Worm (Caenorhabditis elegans): ENCODE measurements around the gene C01G6.9.

The C01G6.9 gene

ce11 chrII:9343955-9344354, 48.3 kb upstream of the C01G6.9 start (continued):
- TF ChIP-seq unc-62 (GFP tag; optimal IDR thresholded peaks at IDR 0.05) = no peak
- no peak for TF ChIP-seq skn-1 (tag; optimal IDR thresholded peaks at IDR 0.05)
- TF ChIP-seq nhr-76 (tag; optimal IDR thresholded peaks at IDR 0.05) = no peak
- no peak for TF ChIP-seq C34B4.2 (tag; optimal IDR thresholded peaks at IDR 0.05)

ce11 chrII:9338859-9339258, 43.2 kb upstream of the C01G6.9 start, which contains the start of gene ttll-12:
Gene ttll-12 (plus strand): TSS chrII:9338997.
- TF ChIP-seq egl-13 (tag; optimal IDR thresholded peaks at IDR 0.05) = no peak
- TF ChIP-seq mep-1 (tag; optimal IDR thresholded peaks at IDR 0.05) = peak; percentile 10

ce11 chrII:9336651-9337050, 41.0 kb upstream of the C01G6.9 start:
- peak; percentile 32 for TF ChIP-seq mep-1 (tag; optimal IDR thresholded peaks at IDR 0.05)
- TF ChIP-seq efl-1 (optimal IDR thresholded peaks at IDR 0.05) = no peak
- TF ChIP-seq efl-1 (GFP tag; optimal IDR thresholded peaks at IDR 0.05 in 1 of 2) = no peak
- TF ChIP-seq egl-27 (tag; optimal IDR thresholded peaks at IDR 0.05) = no peak

ce11 chrII:9333714-9334113, 38.1 kb upstream of the C01G6.9 start, which contains the start of gene scp-1:
Gene scp-1 (plus strand): TSS chrII:9334014.
- TF ChIP-seq nhr-12 (tag; optimal IDR thresholded peaks at IDR 0.05) (no peak), mdl-1 (tag; optimal IDR thresholded peaks at IDR 0.05) (no peak), pag-3 (tag; optimal IDR thresholded peaks at IDR 0.05; ENCODE audit: borderline replicate concordance, insufficient read depth) (no peak), dpl-1 (GFP tag; optimal IDR thresholded peaks at IDR 0.05) (no peak), hpl-2 (GFP tag; optimal IDR thresholded peaks at IDR 0.05) (no peak), F16B12.6 (tag; optimal IDR thresholded peaks at IDR 0.05) (no peak), lin-13 (GFP tag; optimal IDR thresholded peaks at IDR 0.05) (no peak), aha-1 (tag; optimal IDR thresholded peaks at IDR 0.05) (no peak), ceh-88 (GFP tag; IDR thresholded peaks at IDR 0.05) (no peak)

- no peak for TF ChIP-seq unc-62 (GFP tag; optimal IDR thresholded peaks at IDR 0.05)
- TF ChIP-seq zag-1 (tag; optimal IDR thresholded peaks at IDR 0.05) = no peak
- TF ChIP-seq lin-14 (GFP tag; optimal IDR thresholded peaks at IDR 0.05) = no peak
- no peak for TF ChIP-seq mep-1 (tag; optimal IDR thresholded peaks at IDR 0.05)
- TF ChIP-seq tlp-1 (tag; optimal IDR thresholded peaks at IDR 0.05) = no peak
- TF ChIP-seq irx-1 (tag; optimal IDR thresholded peaks at IDR 0.05) = no peak
- no peak for TF ChIP-seq fkh-10 (GFP tag; optimal IDR thresholded peaks at IDR 0.05)
- TF ChIP-seq lsy-2 (tag; optimal IDR thresholded peaks at IDR 0.05) = no peak
- no peak for TF ChIP-seq lin-35 (GFP tag; optimal IDR thresholded peaks at IDR 0.05)
- no peak for TF ChIP-seq unc-30 (tag; optimal IDR thresholded peaks at IDR 0.05)
- TF ChIP-seq fos-1 (tag; optimal IDR thresholded peaks at IDR 0.05) = no peak
- TF ChIP-seq mdl-1 (tag; optimal IDR thresholded peaks at IDR 0.05) = no peak
- no peak for TF ChIP-seq jun-1 (tag; optimal IDR thresholded peaks at IDR 0.05)
Measured at ce11 chrII:9333034-9333433, 37.4 kb upstream of the C01G6.9 start.

ce11 chrII:9331343-9331742, 35.7 kb upstream of the C01G6.9 start, which contains the start of gene eif-3.F:
Gene eif-3.F (plus strand): TSS chrII:9331643.
- TF ChIP-seq alr-1 (tag; optimal IDR thresholded peaks at IDR 0.05; ENCODE audit: borderline replicate concordance) (no peak), ama-1 (optimal IDR thresholded peaks at IDR 0.05) (no peak), C34B4.2 (tag; optimal IDR thresholded peaks at IDR 0.05) (no peak), nhr-77 (tag; optimal IDR thresholded peaks at IDR 0.05) (no peak), fkh-10 (GFP tag; optimal IDR thresholded peaks at IDR 0.05) (no peak), lin-39 (tag; optimal IDR thresholded peaks at IDR 0.05) (no peak), efl-3 (GFP tag; optimal IDR thresholded peaks at IDR 0.05) (no peak), nhr-90 (tag; optimal IDR thresholded peaks at IDR 0.05; ENCODE audit: poor library complexity) (no peak), fkh-8 (tag; optimal IDR thresholded peaks at IDR 0.05) (no peak), nhr-19 (GFP tag; conservative IDR thresholded peaks at IDR 0.05) (no peak), pag-3 (tag; optimal IDR thresholded peaks at IDR 0.05; ENCODE audit: borderline replicate concordance, insufficient read depth) (no peak), efl-1 (optimal IDR thresholded peaks at IDR 0.05) (no peak), efl-1 (GFP tag; optimal IDR thresholded peaks at IDR 0.05 in 1 of 2) (no peak), egl-27 (tag; optimal IDR thresholded peaks at IDR 0.05) (no peak)

Measured in whole organism, L1 larva.